Fruit fly (Drosophila melanogaster) whole organism, embryonic: Measurements from ENCODE around the gene Hsp83.
A peak's percentile ranks its signal among the peaks of the same experiment; 100 is the strongest.

Experiments used
- Adf1 ChIP-seq: fragments of 200-800 bp; sonication (Bioruptor generic); IDR thresholded peaks from 2 replicates; pipeline ENCODE4 v1.3.6; 2022; ENCODE audit warnings: missing biosample characterization, missing genetic modification characterization
- Bdp1 ChIP-seq: fragments of 200-800 bp; sonication (Bioruptor generic); optimal IDR thresholded peaks from 3 replicates; lab custom pipeline; 2016; ENCODE audit warnings: missing biosample characterization, missing genetic modification characterization
- CG1024 ChIP-seq: fragments of 200-800 bp; sonication (Bioruptor generic); IDR thresholded peaks from 2 replicates; pipeline ENCODE4 v1.3.6; 2022; ENCODE audit warnings: missing biosample characterization, missing genetic modification characterization
- CG10565 ChIP-seq: fragments of 200-800 bp; sonication (Bioruptor generic); optimal IDR thresholded peaks from 3 replicates; lab custom pipeline; 2016; ENCODE audit warnings: missing biosample characterization, mild to moderate bottlenecking, missing genetic modification characterization
- CG11398 ChIP-seq: fragments of 200-800 bp; sonication (Bioruptor generic); optimal IDR thresholded peaks from 2 replicates; lab custom pipeline; 2016; ENCODE audit warnings: missing biosample characterization, missing genetic modification characterization
- CG11695 ChIP-seq: fragments of 200-800 bp; sonication (Bioruptor generic); IDR thresholded peaks from 3 replicates; pipeline ENCODE4 v1.3.6; 2022; ENCODE audit warnings: missing biosample characterization, missing genetic modification characterization
- CG11696 ChIP-seq: fragments of 200-800 bp; sonication (Bioruptor generic); IDR thresholded peaks from 2 replicates; pipeline ENCODE4 v1.3.6; 2022; ENCODE audit warnings: missing biosample characterization, missing genetic modification characterization
- CG12299 ChIP-seq: fragments of 200-800 bp; sonication (Bioruptor generic); optimal IDR thresholded peaks from 2 replicates; lab custom pipeline; 2018; ENCODE audit warnings: missing biosample characterization, mild to moderate bottlenecking, missing genetic modification characterization
- CG12659 ChIP-seq: fragments of 200-800 bp; sonication (Bioruptor generic); optimal IDR thresholded peaks from 3 replicates; lab custom pipeline; 2017; ENCODE audit warnings: mild to moderate bottlenecking, missing biosample characterization, missing genetic modification reagents, missing genetic modification characterization
- CG13123 ChIP-seq: fragments of 200-800 bp; sonication (Bioruptor generic); optimal IDR thresholded peaks from 2 replicates; lab custom pipeline; 2016; ENCODE audit warnings: missing biosample characterization, missing genetic modification characterization
- CG13296 ChIP-seq: fragments of 200-800 bp; sonication (Bioruptor generic); optimal IDR thresholded peaks from 3 replicates; lab custom pipeline; 2018; ENCODE audit warnings: missing biosample characterization, mild to moderate bottlenecking, missing genetic modification characterization
- CG15601 ChIP-seq: fragments of 200-800 bp; sonication (Bioruptor generic); optimal IDR thresholded peaks from 3 replicates; lab custom pipeline; 2019; ENCODE audit warnings: missing biosample characterization, mild to moderate bottlenecking, missing genetic modification characterization, moderate library complexity
- CG17568 ChIP-seq: fragments of 200-800 bp; sonication (Bioruptor generic); optimal IDR thresholded peaks from 2 replicates; lab custom pipeline; 2018; ENCODE audit warnings: missing biosample characterization, mild to moderate bottlenecking, missing genetic modification characterization, moderate library complexity
- CG33213 ChIP-seq: fragments of 200-800 bp; sonication (Bioruptor generic); optimal IDR thresholded peaks from 3 replicates; lab custom pipeline; 2016; ENCODE audit warnings: missing biosample characterization, missing genetic modification characterization
- CG43689 ChIP-seq: fragments of 200-800 bp; sonication (Bioruptor generic); IDR thresholded peaks from 2 replicates; pipeline ENCODE4 v1.3.6; 2022; ENCODE audit warnings: missing biosample characterization, missing genetic modification characterization
- CG4424 ChIP-seq: fragments of 200-800 bp; sonication (Bioruptor generic); optimal IDR thresholded peaks from 3 replicates; lab custom pipeline; 2016; ENCODE audit warnings: missing biosample characterization, missing genetic modification characterization
- CG4820 ChIP-seq: fragments of 200-800 bp; sonication (Bioruptor generic); optimal IDR thresholded peaks from 3 replicates; lab custom pipeline; 2016; ENCODE audit warnings: missing biosample characterization, missing genetic modification characterization
- CG6254 ChIP-seq: fragments of 200-800 bp; sonication (Bioruptor generic); optimal IDR thresholded peaks from 3 replicates; lab custom pipeline; 2017; ENCODE audit warnings: mild to moderate bottlenecking, missing biosample characterization, missing genetic modification reagents, missing genetic modification characterization
- CG6654 ChIP-seq: fragments of 200-800 bp; sonication (Bioruptor generic); optimal IDR thresholded peaks from 2 replicates; lab custom pipeline; 2017; ENCODE audit warnings: missing biosample characterization, mild to moderate bottlenecking, missing genetic modification characterization
- CG6854 ChIP-seq: fragments of 200-800 bp; sonication (Bioruptor generic); optimal IDR thresholded peaks from 3 replicates; lab custom pipeline; 2017; ENCODE audit warnings: missing biosample characterization, mild to moderate bottlenecking, missing genetic modification characterization
- CG8765 ChIP-seq: fragments of 200-800 bp; sonication (Bioruptor generic); IDR thresholded peaks from 2 replicates; pipeline ENCODE4 v1.3.6; 2022; ENCODE audit warnings: missing biosample characterization, missing genetic modification characterization
- CG9932 ChIP-seq: fragments of 200-800 bp; sonication (Bioruptor generic); IDR thresholded peaks from 2 replicates; pipeline ENCODE4 v1.3.6; 2022; ENCODE audit warnings: missing biosample characterization, missing genetic modification characterization
- Dip2 ChIP-seq: fragments of 200-800 bp; sonication (Bioruptor generic); IDR thresholded peaks from 2 replicates; pipeline ENCODE4 v1.3.6; 2022; ENCODE audit warnings: missing biosample characterization, missing genetic modification characterization
- E2f2 ChIP-seq: fragments of 200-800 bp; sonication (Bioruptor generic); IDR thresholded peaks from 2 replicates; pipeline ENCODE4 v1.3.6; 2022; ENCODE audit warnings: missing biosample characterization, missing genetic modification characterization
- HLH4C ChIP-seq: fragments of 200-800 bp; sonication (Bioruptor generic); IDR thresholded peaks from 3 replicates; pipeline ENCODE4 v1.3.6; 2022; ENCODE audit warnings: missing biosample characterization, missing genetic modification characterization; ENCODE audit not compliant: partially characterized antibody
- Hr78 ChIP-seq, 2 experiments: fragments of 200-800 bp in 1 of 2; fragments of >200 bp in 1 of 2; sonication (Bioruptor generic) in 1 of 2; optimal IDR thresholded peaks; 2 replicates each; lab custom pipeline; 2017 to 2019; ENCODE audit warnings: missing biosample characterization in 2 of 2, missing genetic modification characterization in 2 of 2, mild to moderate bottlenecking in 1 of 2, moderate library complexity in 1 of 2
- Kr ChIP-seq: fragments of 200-800 bp; sonication (Bioruptor generic); optimal IDR thresholded peaks from 2 replicates; lab custom pipeline; 2017; ENCODE audit warnings: missing biosample characterization, mild to moderate bottlenecking, missing genetic modification characterization
- MTF-1 ChIP-seq: fragments of 200-800 bp; sonication (Bioruptor generic); optimal IDR thresholded peaks from 2 replicates; lab custom pipeline; 2018; ENCODE audit warnings: missing biosample characterization, mild to moderate bottlenecking, missing genetic modification characterization, borderline replicate concordance
- Nf-YA ChIP-seq: fragments of 200-800 bp; sonication (Bioruptor generic); IDR thresholded peaks from 2 replicates; pipeline ENCODE4 v1.3.6; 2022; ENCODE audit warnings: missing biosample characterization, missing genetic modification characterization
- Scr ChIP-seq: fragments of 200-800 bp; sonication (Bioruptor generic); IDR thresholded peaks from 2 replicates; pipeline ENCODE4 v1.3.6; 2022; ENCODE audit warnings: missing biosample characterization, missing genetic modification characterization; ENCODE audit not compliant: partially characterized antibody
- Side ChIP-seq: fragments of 200-800 bp; sonication (Bioruptor generic); optimal IDR thresholded peaks from 2 replicates; lab custom pipeline; 2016; ENCODE audit warnings: missing biosample characterization, missing genetic modification characterization
- Sry-δ ChIP-seq: fragments of 200-800 bp; sonication (Bioruptor generic); optimal IDR thresholded peaks from 2 replicates; lab custom pipeline; 2016; ENCODE audit warnings: missing biosample characterization, missing genetic modification characterization
- Taf1 ChIP-seq: fragments of 200-800 bp; sonication (Bioruptor generic); IDR thresholded peaks from 2 replicates; pipeline ENCODE4 v1.3.6; 2022; ENCODE audit warnings: missing biosample characterization, missing genetic modification characterization
- bigmax ChIP-seq: fragments of 200-800 bp; sonication (Bioruptor generic); optimal IDR thresholded peaks from 2 replicates; lab custom pipeline; 2018; ENCODE audit warnings: missing biosample characterization, mild to moderate bottlenecking, missing genetic modification characterization
- cas ChIP-seq: fragments of 200-800 bp; sonication (Bioruptor generic); IDR thresholded peaks from 2 replicates; pipeline ENCODE4 v1.3.6; 2022; ENCODE audit warnings: missing biosample characterization, missing genetic modification characterization
- corto ChIP-seq: fragments of 200-800 bp; sonication (Bioruptor generic); optimal IDR thresholded peaks from 2 replicates; lab custom pipeline; 2016; ENCODE audit warnings: missing biosample characterization, mild to moderate bottlenecking, missing genetic modification characterization, moderate library complexity
- crp ChIP-seq, 2 experiments: fragments of 200-800 bp; sonication (Bioruptor generic); optimal IDR thresholded peaks; 2 replicates in 1 of 2; 3 replicates in 1 of 2; lab custom pipeline; 2017; ENCODE audit warnings: missing biosample characterization in 2 of 2, missing genetic modification characterization in 2 of 2, mild to moderate bottlenecking in 1 of 2, moderate library complexity in 1 of 2
- dati ChIP-seq: fragments of 200-800 bp; sonication (Bioruptor generic); IDR thresholded peaks from 2 replicates; pipeline ENCODE4 v1.3.6; 2022; ENCODE audit warnings: missing biosample characterization, missing genetic modification characterization
- nom ChIP-seq: fragments of 200-800 bp; sonication (Bioruptor generic); optimal IDR thresholded peaks from 2 replicates; lab custom pipeline; 2017; ENCODE audit warnings: missing biosample characterization, missing genetic modification characterization, mild to moderate bottlenecking, moderate library complexity, missing genetic modification reagents
- pan ChIP-seq, 4 experiments: fragments of >200 bp in 3 of 4; fragments of 200-800 bp in 1 of 4; sonication (Bioruptor generic) in 1 of 4; optimal IDR thresholded peaks in 3 of 4; IDR thresholded peaks in 1 of 4; 2 replicates each; pipeline versions ENCODE4 v1.3.6 to Lab custom; 2017 to 2022; ENCODE audit warnings: missing biosample characterization in 2 of 4, missing genetic modification characterization in 2 of 4, mixed read lengths in 1 of 4
- pho ChIP-seq: fragments of 200-800 bp; sonication (Bioruptor generic); optimal IDR thresholded peaks from 2 replicates; lab custom pipeline; 2016; ENCODE audit warnings: missing biosample characterization, missing genetic modification characterization
- scrt ChIP-seq: fragments of 200-800 bp; sonication (Bioruptor generic); optimal IDR thresholded peaks from 2 replicates; lab custom pipeline; 2018; ENCODE audit warnings: missing biosample characterization, mild to moderate bottlenecking, missing genetic modification characterization, moderate library complexity
- sd ChIP-seq: fragments of 200-800 bp; sonication (Bioruptor generic); optimal IDR thresholded peaks from 3 replicates; lab custom pipeline; 2018; ENCODE audit warnings: missing biosample characterization, mild to moderate bottlenecking, missing genetic modification characterization, moderate library complexity
- sob ChIP-seq: fragments of 200-800 bp; sonication (Bioruptor generic); IDR thresholded peaks from 2 replicates; pipeline ENCODE4 v1.3.6; 2022; ENCODE audit warnings: missing biosample characterization, missing genetic modification characterization
- stwl ChIP-seq: fragments of 200-800 bp; sonication (Bioruptor generic); optimal IDR thresholded peaks from 3 replicates; lab custom pipeline; 2018; ENCODE audit warnings: missing biosample characterization, mild to moderate bottlenecking, missing genetic modification characterization, moderate library complexity
- tx ChIP-seq: fragments of 200-800 bp; sonication (Bioruptor generic); optimal IDR thresholded peaks from 2 replicates; lab custom pipeline; 2016; ENCODE audit warnings: missing biosample characterization, missing genetic modification characterization
- unc-4 ChIP-seq: fragments of 200-800 bp; sonication (Bioruptor generic); IDR thresholded peaks from 2 replicates; pipeline ENCODE4 v1.3.6; 2022; ENCODE audit warnings: missing biosample characterization, missing genetic modification characterization; ENCODE audit not compliant: partially characterized antibody
- wdn ChIP-seq: fragments of 200-800 bp; sonication (Bioruptor generic); IDR thresholded peaks from 2 replicates; pipeline ENCODE4 v1.3.6; 2022; ENCODE audit warnings: missing biosample characterization, missing genetic modification characterization
- zen ChIP-seq: fragments of 200-800 bp; sonication (Bioruptor generic); optimal IDR thresholded peaks from 3 replicates; lab custom pipeline; 2018; ENCODE audit warnings: missing biosample characterization, mild to moderate bottlenecking, missing genetic modification characterization, moderate library complexity

The Hsp83 gene

dm6 chr3L:3162584-3162983, 30.2 kb upstream of the Hsp83 start:
- no peak for TF ChIP-seq Dip2
- TF ChIP-seq crp (GFP tag; optimal IDR thresholded peaks at IDR 0.05; lab: Kevin White, UChicago), result no peak
- no peak for TF ChIP-seq MTF-1 (GFP tag; lab: Kevin White, UChicago)
- no peak for TF ChIP-seq CG11695 (GFP tag; lab: Robert Waterston, UW)
- TF ChIP-seq CG6254 (GFP tag; lab: Kevin White, UChicago), result no peak
- no peak for TF ChIP-seq CG10565
- TF ChIP-seq CG1024 (GFP tag; lab: Robert Waterston, UW), result no peak
- no peak for TF ChIP-seq CG13123 (GFP tag; lab: Kevin White, UChicago)
- no peak for TF ChIP-seq Hr78 (GFP tag; optimal IDR thresholded peaks at IDR 0.05; lab: Kevin White, UChicago)
- TF ChIP-seq Nf-YA, result no peak
- TF ChIP-seq stwl (tag; lab: Kevin White, UChicago), result no peak
- no peak for TF ChIP-seq CG4424
- no peak for TF ChIP-seq Adf1

- TF ChIP-seq Taf1, result no peak
- peak; percentile 65 for TF ChIP-seq CG12659
- peak; percentile 55 for TF ChIP-seq CG13296 (GFP tag; lab: Kevin White, UChicago)
- no peak for TF ChIP-seq CG15601
- peak; percentile 63 for TF ChIP-seq CG9932 (GFP tag; lab: Robert Waterston, UW)
- peak; percentile 90 for TF ChIP-seq unc-4 (GFP tag; lab: Robert Waterston, UW)
- no peak for TF ChIP-seq tx
- TF ChIP-seq E2f2 (GFP tag; lab: Robert Waterston, UW), result peak; percentile 45; the same call in 1 of the 2 replicates
- TF ChIP-seq CG1024 (GFP tag; lab: Robert Waterston, UW), result no peak
- TF ChIP-seq dati (GFP tag; lab: Robert Waterston, UW), result no peak
- no peak for TF ChIP-seq cas (GFP tag; lab: Robert Waterston, UW)
- TF ChIP-seq corto (GFP tag; lab: Kevin White, UChicago), result no peak
- TF ChIP-seq CG43689 (GFP tag; lab: Robert Waterston, UW), result no peak
- TF ChIP-seq scrt (GFP tag; lab: Kevin White, UChicago), result no peak
- TF ChIP-seq bigmax, result no peak
- no peak for TF ChIP-seq CG17568 (GFP tag; lab: Kevin White, UChicago)
- TF ChIP-seq sd, result peak; percentile 82
- no peak for TF ChIP-seq zen
- no peak for TF ChIP-seq CG6654 (GFP tag; lab: Kevin White, UChicago)
- peak; percentile 65 for TF ChIP-seq stwl (tag; lab: Kevin White, UChicago)
- no peak for TF ChIP-seq CG11696 (GFP tag; lab: Robert Waterston, UW)
- TF ChIP-seq Sry-δ, result peak; percentile 80
- no peak for TF ChIP-seq pan (optimal IDR thresholded peaks at IDR 0.05; lab: Kevin White, UChicago)
- no peak for TF ChIP-seq pan (GFP tag; optimal IDR thresholded peaks at IDR 0.05 in 1 of 2, IDR thresholded peaks at IDR 0.05 in 1 of 2)
- no peak for TF ChIP-seq CG6854 (GFP tag; lab: Kevin White, UChicago)
- peak; percentile 58; the same call in 1 of the 2 replicates for TF ChIP-seq sob (GFP tag; lab: Robert Waterston, UW)
- TF ChIP-seq CG33213, result no peak
- no peak for TF ChIP-seq wdn
- no peak for TF ChIP-seq nom (GFP tag; lab: Kevin White, UChicago)
- no peak for TF ChIP-seq CG8765
- TF ChIP-seq Side (GFP tag; lab: Kevin White, UChicago), result no peak
- no peak for TF ChIP-seq Kr (GFP tag; lab: Kevin White, UChicago)
- TF ChIP-seq Scr (GFP tag; lab: Robert Waterston, UW), result peak; percentile 84
- no peak for TF ChIP-seq CG12299 (tag; lab: Kevin White, UChicago)
- TF ChIP-seq CG11398 (GFP tag; lab: Kevin White, UChicago), result peak; percentile 13
- TF ChIP-seq CG4820 (GFP tag; lab: Kevin White, UChicago), result no peak
- no peak for TF ChIP-seq Bdp1 (GFP tag; lab: Kevin White, UChicago)
- no peak for TF ChIP-seq pho (GFP tag; lab: Kevin White, UChicago)
- peak; percentile 86 for TF ChIP-seq HLH4C (GFP tag; lab: Robert Waterston, UW)
Observed at dm6 chr3L:3164951-3165350, 27.8 kb upstream of the Hsp83 start, which contains the start of gene CG32280. CG32280 (plus strand) TSS chr3L:3165181.
